Fruit fly (Drosophila melanogaster) whole organism, prepupa: ENCODE measurements around the gene Osi21.
A peak's percentile ranks its signal among the peaks of the same experiment; 100 is the strongest.

Source experiments
- CG10631 ChIP-seq: fragments of 200-800 bp; sonication (Bioruptor generic); optimal IDR thresholded peaks from 2 replicates; lab custom pipeline; 2016; ENCODE audit warnings: missing biosample characterization, missing genetic modification characterization
- CG11762 ChIP-seq: fragments of 200-800 bp; sonication (Bioruptor generic); optimal IDR thresholded peaks from 3 replicates; lab custom pipeline; 2016; ENCODE audit warnings: missing biosample characterization, missing genetic modification characterization; ENCODE audit not compliant: insufficient read depth
- CG11902 ChIP-seq: fragments of 200-800 bp; sonication (Bioruptor generic); optimal IDR thresholded peaks from 3 replicates; lab custom pipeline; 2016; ENCODE audit warnings: missing biosample characterization, missing genetic modification characterization
- CG15336 ChIP-seq: fragments of 200-800 bp; sonication (Bioruptor generic); IDR thresholded peaks from 2 replicates; pipeline ENCODE4 v1.3.6; 2022; ENCODE audit warnings: missing biosample characterization, missing genetic modification characterization
- CG1621 ChIP-seq: fragments of 200-800 bp; sonication (Bioruptor generic); optimal IDR thresholded peaks from 3 replicates; lab custom pipeline; 2018; ENCODE audit warnings: missing biosample characterization, mild to moderate bottlenecking, missing genetic modification characterization
- CG16779 ChIP-seq: fragments of 200-800 bp; sonication (Bioruptor generic); optimal IDR thresholded peaks from 3 replicates; lab custom pipeline; 2017; ENCODE audit warnings: missing biosample characterization, mild to moderate bottlenecking, missing genetic modification characterization
- CG3032 ChIP-seq: fragments of 200-800 bp; optimal IDR thresholded peaks from 2 replicates; lab custom pipeline; 2019; ENCODE audit warnings: missing biosample characterization, mild to moderate bottlenecking, missing genetic modification characterization, moderate library complexity
- CG31627 ChIP-seq: fragments of 200-800 bp; sonication (Bioruptor generic); optimal IDR thresholded peaks from 3 replicates; lab custom pipeline; 2016; ENCODE audit warnings: missing biosample characterization, missing genetic modification characterization
- CG32006 ChIP-seq: fragments of 200-800 bp; sonication (Bioruptor generic); optimal IDR thresholded peaks from 3 replicates; lab custom pipeline; 2017; ENCODE audit warnings: missing biosample characterization, mild to moderate bottlenecking, missing genetic modification characterization
- CG34406 ChIP-seq: fragments of 200-800 bp; sonication (Bioruptor generic); optimal IDR thresholded peaks from 3 replicates; lab custom pipeline; 2016; ENCODE audit warnings: missing biosample characterization, missing genetic modification characterization
- CG4318 ChIP-seq: fragments of 200-800 bp; sonication (Bioruptor generic); optimal IDR thresholded peaks from 3 replicates; lab custom pipeline; 2017; ENCODE audit warnings: missing biosample characterization, mild to moderate bottlenecking, missing genetic modification characterization
- CG6792 ChIP-seq: fragments of 200-800 bp; sonication (Bioruptor generic); optimal IDR thresholded peaks from 3 replicates; lab custom pipeline; 2016; ENCODE audit warnings: missing biosample characterization, missing genetic modification characterization
- CG6808 ChIP-seq: fragments of 200-800 bp; sonication (Bioruptor generic); optimal IDR thresholded peaks from 3 replicates; lab custom pipeline; 2017; ENCODE audit warnings: missing biosample characterization, missing genetic modification characterization, mild to moderate bottlenecking, moderate library complexity, missing genetic modification reagents
- CG7368 ChIP-seq: fragments of 200-800 bp; sonication (Bioruptor generic); optimal IDR thresholded peaks from 3 replicates; lab custom pipeline; 2016; ENCODE audit warnings: missing biosample characterization, missing genetic modification characterization
- CG8319 ChIP-seq: fragments of 200-800 bp; sonication (Bioruptor generic); optimal IDR thresholded peaks from 3 replicates; lab custom pipeline; 2016; ENCODE audit warnings: missing biosample characterization, missing genetic modification characterization
- CG9139 ChIP-seq: fragments of 200-800 bp; sonication (Bioruptor generic); optimal IDR thresholded peaks from 3 replicates; lab custom pipeline; 2017; ENCODE audit warnings: missing biosample characterization, mild to moderate bottlenecking, missing genetic modification characterization
- Eip78C ChIP-seq: fragments of 200-800 bp; sonication (Bioruptor generic); peaks from one replicate; lab custom pipeline; 2016; ENCODE audit warnings: missing biosample characterization, missing genetic modification characterization
- Eip93F ChIP-seq: fragments of 200-800 bp; sonication (Bioruptor generic); optimal IDR thresholded peaks from 2 replicates; lab custom pipeline; 2016; ENCODE audit warnings: missing biosample characterization, mild to moderate bottlenecking, missing genetic modification characterization
- Ets21C ChIP-seq: fragments of 200-800 bp; sonication (Bioruptor generic); optimal IDR thresholded peaks from 3 replicates; lab custom pipeline; 2016; ENCODE audit warnings: missing biosample characterization, missing genetic modification characterization
- Ets96B ChIP-seq: fragments of 200-800 bp; optimal IDR thresholded peaks from 2 replicates; lab custom pipeline; 2019; ENCODE audit warnings: missing biosample characterization, mild to moderate bottlenecking, missing genetic modification characterization, moderate library complexity
- Gug ChIP-seq: fragments of 200-800 bp; sonication (Bioruptor generic); IDR thresholded peaks from 2 replicates; pipeline ENCODE4 v1.3.6; 2022; ENCODE audit warnings: missing biosample characterization, missing genetic modification characterization
- Hr38 ChIP-seq: sonication (Bioruptor generic); optimal IDR thresholded peaks from 2 replicates; lab custom pipeline; 2016; ENCODE audit warnings: missing biosample characterization, missing genetic modification characterization
- Hr39 ChIP-seq: fragments of 200-800 bp; sonication (Bioruptor generic); optimal IDR thresholded peaks from 2 replicates; lab custom pipeline; 2016; ENCODE audit warnings: missing biosample characterization, missing genetic modification characterization
- Hr4 ChIP-seq: fragments of 200-800 bp; sonication (Bioruptor generic); optimal IDR thresholded peaks from 3 replicates; lab custom pipeline; 2016; ENCODE audit warnings: missing biosample characterization, missing genetic modification characterization
- Smox ChIP-seq: fragments of 200-800 bp; sonication (Bioruptor generic); optimal IDR thresholded peaks from 3 replicates; lab custom pipeline; 2016; ENCODE audit warnings: missing biosample characterization, missing genetic modification characterization
- Sox102F ChIP-seq: fragments of 200-800 bp; sonication (Bioruptor generic); optimal IDR thresholded peaks from 2 replicates; lab custom pipeline; 2016; ENCODE audit warnings: missing biosample characterization, mild to moderate bottlenecking, missing genetic modification characterization
- Sox14 ChIP-seq: fragments of 200-800 bp; sonication (Bioruptor generic); optimal IDR thresholded peaks from 3 replicates; lab custom pipeline; 2016; ENCODE audit warnings: missing biosample characterization, missing genetic modification characterization
- Sox15 ChIP-seq: fragments of 200-800 bp; sonication (Bioruptor generic); optimal IDR thresholded peaks from 3 replicates; lab custom pipeline; 2016; ENCODE audit warnings: missing biosample characterization, missing genetic modification characterization
- acj6 ChIP-seq: fragments of 200-800 bp; sonication (Bioruptor generic); optimal IDR thresholded peaks from 3 replicates; lab custom pipeline; 2016; ENCODE audit warnings: missing biosample characterization, missing genetic modification characterization
- cyc ChIP-seq: fragments of 200-800 bp; sonication (Bioruptor generic); optimal IDR thresholded peaks from 3 replicates; lab custom pipeline; 2016; ENCODE audit warnings: missing biosample characterization, missing genetic modification characterization
- dac ChIP-seq: fragments of 200-800 bp; sonication (Bioruptor generic); optimal IDR thresholded peaks from 2 replicates; lab custom pipeline; 2017; ENCODE audit warnings: missing biosample characterization, mild to moderate bottlenecking, missing genetic modification characterization
- eg ChIP-seq: fragments of 200-800 bp; sonication (Bioruptor generic); IDR thresholded peaks from 3 replicates; pipeline ENCODE4 v1.3.6; 2022; ENCODE audit warnings: missing biosample characterization, missing genetic modification characterization
- esn ChIP-seq: fragments of 200-800 bp; sonication (Bioruptor generic); optimal IDR thresholded peaks from 2 replicates; lab custom pipeline; 2016; ENCODE audit warnings: missing biosample characterization, mild to moderate bottlenecking, missing genetic modification characterization, moderate library complexity
- fd85E ChIP-seq: fragments of 200-800 bp; sonication (Bioruptor generic); optimal IDR thresholded peaks from 3 replicates; lab custom pipeline; 2016; ENCODE audit warnings: missing biosample characterization, missing genetic modification characterization
- fkh ChIP-seq: fragments of 200-800 bp; sonication (Bioruptor generic); optimal IDR thresholded peaks from 3 replicates; lab custom pipeline; 2017; ENCODE audit warnings: missing biosample characterization, mild to moderate bottlenecking, missing genetic modification characterization, moderate library complexity
- lz ChIP-seq: fragments of 200-800 bp; sonication (Bioruptor generic); optimal IDR thresholded peaks from 3 replicates; lab custom pipeline; 2016; ENCODE audit warnings: missing biosample characterization, missing genetic modification characterization
- net ChIP-seq: fragments of 200-800 bp; sonication (Bioruptor generic); optimal IDR thresholded peaks from 3 replicates; lab custom pipeline; 2016; ENCODE audit warnings: missing biosample characterization, missing genetic modification characterization
- pdm3 ChIP-seq: fragments of 200-800 bp; sonication (Bioruptor generic); optimal IDR thresholded peaks from 3 replicates; lab custom pipeline; 2016; ENCODE audit warnings: missing biosample characterization, missing genetic modification characterization
- salr ChIP-seq, 2 experiments: fragments of 200-800 bp; sonication (Bioruptor generic); optimal IDR thresholded peaks; 3 replicates each; lab custom pipeline; 2016 to 2018; ENCODE audit warnings: missing biosample characterization in 2 of 2, missing genetic modification characterization in 2 of 2, mild to moderate bottlenecking in 1 of 2
- spab ChIP-seq: fragments of 200-800 bp; sonication (Bioruptor generic); optimal IDR thresholded peaks from 2 replicates; lab custom pipeline; 2017; ENCODE audit warnings: missing biosample characterization, mild to moderate bottlenecking, missing genetic modification characterization, missing genetic modification reagents
- svp ChIP-seq: fragments of 200-800 bp; sonication (Bioruptor generic); peaks from one replicate; lab custom pipeline; 2016; ENCODE audit warnings: missing biosample characterization, missing genetic modification characterization
- topi ChIP-seq: fragments of 200-800 bp; sonication (Bioruptor generic); optimal IDR thresholded peaks from 3 replicates; lab custom pipeline; 2016; ENCODE audit warnings: missing biosample characterization, missing genetic modification characterization

The Osi21 gene

dm6 chr2L:11280090-11280489, 5.4 kb downstream of the Osi21 start, which contains the start of gene Ppt2:
Gene Ppt2, plus strand, starts transcription at chr2L:11280298.
- no peak for TF ChIP-seq Eip78C (GFP tag; lab: Kevin White, UChicago)
- TF ChIP-seq CG11902 (GFP tag; lab: Kevin White, UChicago): no peak
- TF ChIP-seq CG4318: no peak
- TF ChIP-seq CG16779 (tag; lab: Kevin White, UChicago): no peak
- no peak for TF ChIP-seq Ets21C (GFP tag; lab: Kevin White, UChicago)
- TF ChIP-seq CG7368 (GFP tag; lab: Kevin White, UChicago): no peak
- no peak for TF ChIP-seq Hr4 (GFP tag; lab: Kevin White, UChicago)
- TF ChIP-seq Sox14 (GFP tag; lab: Kevin White, UChicago): peak; percentile 80
- TF ChIP-seq CG1621 (tag; lab: Kevin White, UChicago): peak; percentile 77
- TF ChIP-seq CG31627 (GFP tag; lab: Kevin White, UChicago): no peak
- TF ChIP-seq CG6808 (GFP tag; lab: Kevin White, UChicago): no peak
- no peak for TF ChIP-seq CG9139
- no peak for TF ChIP-seq esn (GFP tag; lab: Kevin White, UChicago)
- no peak for TF ChIP-seq Hr38 (GFP tag; lab: Kevin White, UChicago)
- no peak for TF ChIP-seq Sox102F (GFP tag; lab: Kevin White, UChicago)
- no peak for TF ChIP-seq CG6792 (GFP tag; lab: Kevin White, UChicago)

- TF ChIP-seq CG4318 (no peak), CG31627 (GFP tag; lab: Kevin White, UChicago) (peak; percentile 73), Sox102F (GFP tag; lab: Kevin White, UChicago) (no peak), Ets96B (tag; lab: Kevin White, UChicago) (peak; percentile 24), eg (GFP tag; lab: Robert Waterston, UW) (no peak), Smox (no peak), CG7368 (GFP tag; lab: Kevin White, UChicago) (no peak), esn (GFP tag; lab: Kevin White, UChicago) (peak; percentile 77), Hr39 (GFP tag; lab: Kevin White, UChicago) (no peak), net (no peak), CG3032 (peak; percentile 29), CG6808 (GFP tag; lab: Kevin White, UChicago) (no peak), CG8319 (GFP tag; lab: Kevin White, UChicago) (peak; percentile 40), Eip93F (GFP tag; lab: Kevin White, UChicago) (no peak), dac (no peak), Sox15 (GFP tag; lab: Kevin White, UChicago) (no peak), pdm3 (GFP tag; lab: Kevin White, UChicago) (no peak), Eip78C (GFP tag; lab: Kevin White, UChicago) (no peak), CG34406 (GFP tag; lab: Kevin White, UChicago) (no peak), CG11762 (GFP tag; lab: Kevin White, UChicago) (no peak), svp (GFP tag; lab: Kevin White, UChicago) (no peak), CG15336 (GFP tag; lab: Robert Waterston, UW) (0 out of 2 replicates have a peak, but pooled peaks have one; percentile 28), Gug (GFP tag; lab: Robert Waterston, UW) (no peak), CG1621 (tag; lab: Kevin White, UChicago) (peak; percentile 80), salr (GFP tag; optimal IDR thresholded peaks at IDR 0.05; lab: Kevin White, UChicago) (no peak), topi (GFP tag; lab: Kevin White, UChicago) (peak; percentile 78), fkh (GFP tag; lab: Kevin White, UChicago) (peak; percentile 55), Sox14 (GFP tag; lab: Kevin White, UChicago) (peak; percentile 65), cyc (GFP tag; lab: Kevin White, UChicago) (peak; percentile 72), Hr4 (GFP tag; lab: Kevin White, UChicago) (no peak), spab (GFP tag; lab: Kevin White, UChicago) (no peak), CG6792 (GFP tag; lab: Kevin White, UChicago) (peak; percentile 64), CG32006 (GFP tag; lab: Kevin White, UChicago) (no peak), acj6 (GFP tag; lab: Kevin White, UChicago) (no peak), CG9139 (no peak), CG10631 (GFP tag; lab: Kevin White, UChicago) (no peak), fd85E (no peak), lz (GFP tag; lab: Kevin White, UChicago) (peak; percentile 75)
Measured at dm6 chr2L:11277927-11278351, 7.6 kb downstream of the Osi21 start, which contains the start of gene CG33695. Gene CG33695, plus strand, starts transcription at chr2L:11278021.
